Fruit fly (Drosophila melanogaster): ENCODE data around the gene ctp.

The ctp gene

DNA sequence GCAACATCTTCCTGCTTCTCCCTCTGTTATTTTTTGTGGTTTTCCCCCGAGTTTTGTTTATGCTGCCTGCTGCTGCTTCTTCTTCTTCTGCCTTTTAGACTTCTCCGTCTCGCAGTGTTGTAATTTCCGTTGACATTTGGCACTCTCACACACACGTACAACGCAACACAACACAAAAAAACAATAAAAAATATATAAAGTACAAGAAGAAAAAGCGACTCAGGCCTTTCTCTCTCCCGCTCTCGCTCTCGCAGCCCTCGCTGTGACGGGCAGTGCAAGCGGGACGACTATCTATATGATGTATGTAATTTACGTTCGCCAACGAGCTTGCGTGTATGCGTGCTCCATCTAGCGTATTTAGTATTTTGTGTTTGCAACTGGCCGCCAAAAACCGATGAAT, 1.4 kb upstream of the ctp start (continued):
- no peak for TF ChIP-seq CG30403 (GFP tag; optimal IDR thresholded peaks at IDR 0.05)
- no peak for TF ChIP-seq CG14050 (GFP tag; IDR thresholded peaks at IDR 0.05)
- no peak; the same call in 1 of the 2 replicates for TF ChIP-seq CG13287 (GFP tag; IDR thresholded peaks at IDR 0.05; ENCODE audit: partially characterized antibody)
- TF ChIP-seq Neu2 (GFP tag; optimal IDR thresholded peaks at IDR 0.05; ENCODE audit: borderline replicate concordance) = no peak
- TF ChIP-seq pnt (GFP tag; optimal IDR thresholded peaks at IDR 0.05) = no peak
- no peak for TF ChIP-seq CG7928 (GFP tag; optimal IDR thresholded peaks at IDR 0.05)
- no peak for TF ChIP-seq psq (GFP tag; optimal IDR thresholded peaks at IDR 0.05)
- TF ChIP-seq CG9215 (GFP tag; IDR thresholded peaks at IDR 0.05) = no peak
- no peak for TF ChIP-seq CG7786 (GFP tag; optimal IDR thresholded peaks at IDR 0.05)
- TF ChIP-seq onecut (GFP tag; IDR thresholded peaks at IDR 0.05) = no peak
- TF ChIP-seq Hsf (GFP tag; optimal IDR thresholded peaks at IDR 0.05) = no peak
- TF ChIP-seq E2f2 (GFP tag; IDR thresholded peaks at IDR 0.05) = no peak
- TF ChIP-seq gem (tag; optimal IDR thresholded peaks at IDR 0.05) = no peak
- peak; percentile 76 for TF ChIP-seq sens (GFP tag)
- no peak for TF ChIP-seq CG3995 (GFP tag; optimal IDR thresholded peaks at IDR 0.05)
- TF ChIP-seq chn (GFP tag; optimal IDR thresholded peaks at IDR 0.05) = no peak
- TF ChIP-seq HLH4C (GFP tag; IDR thresholded peaks at IDR 0.05; ENCODE audit: partially characterized antibody) = no peak
- no peak for TF ChIP-seq en (GFP tag; optimal IDR thresholded peaks at IDR 0.05)
- peak; percentile 11 for TF ChIP-seq exex (tag; optimal IDR thresholded peaks at IDR 0.05)
- no peak for TF ChIP-seq Oaz (GFP tag; IDR thresholded peaks at IDR 0.05)
- no peak for TF ChIP-seq NC2β (GFP tag; optimal IDR thresholded peaks at IDR 0.05)
- peak; percentile 21 for TF ChIP-seq CG2678 (tag; optimal IDR thresholded peaks at IDR 0.05)
- no peak for TF ChIP-seq CG8290 (GFP tag; optimal IDR thresholded peaks at IDR 0.05)
- no peak for TF ChIP-seq CG8290 (tag; optimal IDR thresholded peaks at IDR 0.05)
- peak; percentile 4 for TF ChIP-seq NfI (GFP tag; optimal IDR thresholded peaks at IDR 0.05)
- TF ChIP-seq Ets65A (GFP tag) = no peak
- no peak for TF ChIP-seq Hr39 (optimal IDR thresholded peaks at IDR 0.05)
- peak; percentile 21 for TF ChIP-seq Meics (GFP tag; optimal IDR thresholded peaks at IDR 0.05)
- TF ChIP-seq CG17385 (GFP tag; optimal IDR thresholded peaks at IDR 0.05) = peak; percentile 84
- TF ChIP-seq hbn (GFP tag; IDR thresholded peaks at IDR 0.05; ENCODE audit: partially characterized antibody) = no peak
- TF ChIP-seq CG2199 (GFP tag; IDR thresholded peaks at IDR 0.05) = no peak
- no peak for TF ChIP-seq Bdp1 (GFP tag; optimal IDR thresholded peaks at IDR 0.05)
- TF ChIP-seq seq (GFP tag; IDR thresholded peaks at IDR 0.05) = no peak
- no peak for TF ChIP-seq CG14441 (GFP tag; IDR thresholded peaks at IDR 0.05)
- TF ChIP-seq CG10366 (GFP tag; IDR thresholded peaks at IDR 0.05) = no peak
- peak; percentile 28 for TF ChIP-seq CoRest (tag; optimal IDR thresholded peaks at IDR 0.05)
- TF ChIP-seq Kr (GFP tag; optimal IDR thresholded peaks at IDR 0.05) = no peak
- no peak for TF ChIP-seq CG12744 (GFP tag; optimal IDR thresholded peaks at IDR 0.05)
- peak; percentile 84 for TF ChIP-seq YL-1 (GFP tag; optimal IDR thresholded peaks at IDR 0.05)
- peak; percentile 96 for TF ChIP-seq CG10321 (GFP tag; IDR thresholded peaks at IDR 0.05)
- no peak for TF ChIP-seq her (GFP tag; optimal IDR thresholded peaks at IDR 0.05)
- TF ChIP-seq ab (GFP tag; optimal IDR thresholded peaks at IDR 0.05) = no peak
- peak; percentile 46 for TF ChIP-seq lab (GFP tag; optimal IDR thresholded peaks at IDR 0.05)
- no peak for TF ChIP-seq slou (GFP tag; optimal IDR thresholded peaks at IDR 0.05)
- peak; percentile 89 for TF ChIP-seq CG8478 (optimal IDR thresholded peaks at IDR 0.05)
- TF ChIP-seq CG15479 (GFP tag; optimal IDR thresholded peaks at IDR 0.05) = no peak
- TF ChIP-seq CG16813 (GFP tag; IDR thresholded peaks at IDR 0.05; ENCODE audit: partially characterized antibody) = no peak
- no peak for TF ChIP-seq knrl (GFP tag; IDR thresholded peaks at IDR 0.05; ENCODE audit: partially characterized antibody)
- TF ChIP-seq corto (GFP tag; optimal IDR thresholded peaks at IDR 0.05) = peak; percentile 6
- TF ChIP-seq pros (GFP tag; optimal IDR thresholded peaks at IDR 0.05) = no peak
- no peak for TF ChIP-seq Stat92E (GFP tag; optimal IDR thresholded peaks at IDR 0.05)
- TF ChIP-seq CG11247 (GFP tag; IDR thresholded peaks at IDR 0.05) = no peak
- TF ChIP-seq CG17186 (GFP tag; optimal IDR thresholded peaks at IDR 0.05) = no peak
